Worm (Caenorhabditis elegans) whole organism, young adult: ENCODE measurements around the gene zig-13.

ENCODE experiments used
- B0019.2 ChIP-seq: fragments of 200-800 bp; sonication (Bioruptor generic); conservative IDR thresholded peaks from 2 replicates; pipeline ENCODE4 v1.3.6; 2022; ENCODE audit warnings: missing genetic modification reagents, missing genetic modification characterization, missing compliant biosample characterization
- B0336.3 ChIP-seq: fragments of 200-800 bp; sonication (Bioruptor generic); IDR thresholded peaks from 2 replicates; pipeline ENCODE4 v1.3.6; 2022; ENCODE audit warnings: missing genetic modification characterization, missing compliant biosample characterization
- Y56A3A.18 ChIP-seq: fragments of 200-800 bp; sonication (Bioruptor generic); IDR thresholded peaks from 2 replicates; pipeline ENCODE4 v1.3.6; 2022; ENCODE audit warnings: missing genetic modification reagents, missing genetic modification characterization, missing compliant biosample characterization
- ama-1 ChIP-seq, 3 experiments: fragments of 150-350 bp in 1 of 3; sonication (generic microtip) in 2 of 3; optimal IDR thresholded peaks; 2 replicates each; lab custom pipeline; 2014 to 2018; ENCODE audit warnings: missing biosample characterization in 2 of 3, missing genetic modification characterization in 2 of 3, missing genetic modification reagents in 2 of 3
- aptf-3 ChIP-seq: fragments of 200-800 bp; sonication (Bioruptor generic); IDR thresholded peaks from 2 replicates; pipeline ENCODE4 v1.3.6; 2022; ENCODE audit warnings: missing genetic modification characterization, missing compliant biosample characterization
- athp-1 ChIP-seq: sonication (generic microtip); optimal IDR thresholded peaks from 2 replicates; lab custom pipeline; 2017; ENCODE audit warnings: mild to moderate bottlenecking, missing genetic modification characterization, missing compliant biosample characterization
- attf-6 ChIP-seq: fragments of 200-800 bp; sonication (Bioruptor generic); IDR thresholded peaks from 2 replicates; pipeline ENCODE4 v1.3.6; 2022; ENCODE audit warnings: missing genetic modification reagents, missing genetic modification characterization, missing compliant biosample characterization
- hlh-26 ChIP-seq: fragments of 200-800 bp; sonication (Bioruptor generic); conservative IDR thresholded peaks from 2 replicates; pipeline ENCODE4 v1.3.6; 2022; ENCODE audit warnings: missing genetic modification reagents, missing genetic modification characterization, missing compliant biosample characterization
- nfya-1 ChIP-seq: sonication (generic microtip); optimal IDR thresholded peaks from 2 replicates; lab custom pipeline; 2017; ENCODE audit warnings: antibody characterized with exemption, missing compliant biosample characterization, missing genetic modification characterization, borderline replicate concordance; ENCODE audit not compliant: insufficient read depth
- repo-1 ChIP-seq: sonication (generic microtip); optimal IDR thresholded peaks from 2 replicates; lab custom pipeline; 2017; ENCODE audit warnings: mild to moderate bottlenecking, missing genetic modification characterization, missing compliant biosample characterization
- sdz-38 ChIP-seq: sonication (generic microtip); optimal IDR thresholded peaks from 2 replicates; lab custom pipeline; 2016; ENCODE audit warnings: missing genotype, missing genetic modification characterization, missing compliant biosample characterization
- snpc-4 ChIP-seq, 5 experiments: fragments of 150-350 bp in 1 of 5; sonication (generic microtip) in 4 of 5; optimal IDR thresholded peaks; 2 replicates each; lab custom pipeline; 2014 to 2018; ENCODE audit warnings: missing genetic modification characterization in 5 of 5, missing biosample characterization in 3 of 5, antibody characterized with exemption in 2 of 5, mild to moderate bottlenecking in 2 of 5, missing compliant biosample characterization in 2 of 5, missing genotype in 2 of 5, moderate library complexity in 2 of 5, missing genetic modification reagents in 1 of 5
- unc-62 ChIP-seq: fragments of 150-350 bp; optimal IDR thresholded peaks from 2 replicates; lab custom pipeline; 2014; ENCODE audit warnings: missing biosample characterization, missing genetic modification reagents, missing genetic modification characterization
- ztf-26 ChIP-seq: sonication (generic microtip); optimal IDR thresholded peaks from 2 replicates; lab custom pipeline; 2017; ENCODE audit warnings: missing genetic modification characterization, missing compliant biosample characterization

- TF ChIP-seq ama-1 (optimal IDR thresholded peaks at IDR 0.05; lab: Kevin White, UChicago) (no peak), ama-1 (GFP tag; optimal IDR thresholded peaks at IDR 0.05; lab: Kevin White, UChicago) (no peak), unc-62 (GFP tag; lab: Kevin White, UChicago) (no peak), B0019.2 (no peak), snpc-4 (GFP tag; optimal IDR thresholded peaks at IDR 0.05; lab: Kevin White, UChicago) (no peak), snpc-4 (tag; optimal IDR thresholded peaks at IDR 0.05; lab: Kevin White, UChicago) (no peak), repo-1 (tag; lab: Kevin White, UChicago) (no peak), athp-1 (tag; lab: Kevin White, UChicago) (no peak), ztf-26 (no peak), Y56A3A.18 (GFP tag; lab: Robert Waterston, UW) (no peak), hlh-26 (GFP tag; lab: Robert Waterston, UW) (no peak), attf-6 (GFP tag; lab: Robert Waterston, UW) (no peak), nfya-1 (no peak), aptf-3 (no peak), B0336.3 (GFP tag; lab: Robert Waterston, UW) (no peak), sdz-38 (no peak)
These were observed 47.4 kb upstream of the zig-13 start for ce11 chrIII:203953-204352.
